Fruit fly (Drosophila melanogaster): ENCODE results near the gene Pmi.

Gene Pmi

dm6 chr3L:5807370-5808100, 27.7 kb downstream of the Pmi start:
- peak; percentile 3 for TF ChIP-seq CG3919 (GFP tag; optimal IDR thresholded peaks at IDR 0.05)
- no peak for TF ChIP-seq Eip93F (GFP tag; optimal IDR thresholded peaks at IDR 0.05)
- TF ChIP-seq CG6792 (GFP tag; optimal IDR thresholded peaks at IDR 0.05), result no peak
- no peak for TF ChIP-seq salr (GFP tag; optimal IDR thresholded peaks at IDR 0.05)
- peak; percentile 2 for TF ChIP-seq Eip78C (GFP tag)
- TF ChIP-seq CG9139 (GFP tag; optimal IDR thresholded peaks at IDR 0.05), result peak; percentile 9
- peak; percentile 63; the same call in 2 of the 3 replicates for TF ChIP-seq eg (GFP tag; IDR thresholded peaks at IDR 0.05)
- TF ChIP-seq Sox14 (GFP tag; optimal IDR thresholded peaks at IDR 0.05), result no peak
- peak; percentile 2 for TF ChIP-seq CG32006 (GFP tag; optimal IDR thresholded peaks at IDR 0.05)
- TF ChIP-seq CG8119 (GFP tag; IDR thresholded peaks at IDR 0.05), result peak; percentile 34; the same call in 1 of the 3 replicates
- TF ChIP-seq fkh (GFP tag; optimal IDR thresholded peaks at IDR 0.05), result peak; percentile 90
- peak; percentile 54 for TF ChIP-seq Hr38 (GFP tag; optimal IDR thresholded peaks at IDR 0.05)
- TF ChIP-seq Ets96B (tag; optimal IDR thresholded peaks at IDR 0.05), result no peak
- TF ChIP-seq CG7368 (GFP tag; optimal IDR thresholded peaks at IDR 0.05), result peak; percentile 50
- TF ChIP-seq CG16779 (tag; optimal IDR thresholded peaks at IDR 0.05), result peak; percentile 21
- TF ChIP-seq Smox (GFP tag; optimal IDR thresholded peaks at IDR 0.05), result no peak
- TF ChIP-seq spab (GFP tag; optimal IDR thresholded peaks at IDR 0.05), result peak; percentile 44
- TF ChIP-seq net (GFP tag; optimal IDR thresholded peaks at IDR 0.05), result peak; percentile 34
- peak; percentile 42; the same call in 1 of the 2 replicates for TF ChIP-seq CG15336 (GFP tag; IDR thresholded peaks at IDR 0.05)
- TF ChIP-seq Sox15 (GFP tag; optimal IDR thresholded peaks at IDR 0.05), result no peak
- peak; percentile 44 for TF ChIP-seq CG6808 (GFP tag; optimal IDR thresholded peaks at IDR 0.05)
- TF ChIP-seq Gug (GFP tag; IDR thresholded peaks at IDR 0.05), result peak; percentile 60
- TF ChIP-seq Hr39 (GFP tag; optimal IDR thresholded peaks at IDR 0.05), result no peak
- no peak for TF ChIP-seq Eip75B (GFP tag; optimal IDR thresholded peaks at IDR 0.05)
- peak; percentile 27 for TF ChIP-seq fd59A (GFP tag; optimal IDR thresholded peaks at IDR 0.05)
- peak; percentile 15 for TF ChIP-seq CG1621 (tag; optimal IDR thresholded peaks at IDR 0.05)
- peak in 1 of 2 experiments; percentile 45 for TF ChIP-seq ss (GFP tag; optimal IDR thresholded peaks at IDR 0.05)
- 0 out of 3 replicates have a peak, but pooled peaks have one; percentile 46 for TF ChIP-seq CG6163 (GFP tag; IDR thresholded peaks at IDR 0.05)
- TF ChIP-seq achi (GFP tag; optimal IDR thresholded peaks at IDR 0.05), result no peak
- TF ChIP-seq CG11762 (GFP tag; optimal IDR thresholded peaks at IDR 0.05; ENCODE audit: insufficient read depth), result no peak

DNA sequence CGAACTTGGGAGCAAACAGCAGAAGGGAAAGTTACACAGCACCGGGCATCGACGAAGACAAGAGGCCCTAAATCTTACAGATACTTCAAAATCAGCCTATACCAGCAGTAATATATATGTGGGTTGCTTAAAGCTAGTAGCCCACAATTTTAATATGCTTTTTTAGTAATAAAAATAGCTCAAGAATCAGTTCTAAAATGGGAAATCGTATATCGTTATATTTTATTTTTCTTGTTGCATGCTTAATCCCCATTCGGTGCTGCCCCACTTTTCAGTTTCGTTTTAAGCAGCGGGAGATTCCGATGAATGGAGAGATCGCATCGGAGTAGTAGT, 28.2 kb downstream of the Pmi start:
- TF ChIP-seq CG1621 (tag; optimal IDR thresholded peaks at IDR 0.05) (peak; percentile 70), CG10631 (GFP tag; optimal IDR thresholded peaks at IDR 0.05) (peak; percentile 83), CG6163 (GFP tag; IDR thresholded peaks at IDR 0.05) (peak; percentile 72), CG16779 (tag; optimal IDR thresholded peaks at IDR 0.05) (peak; percentile 56), vri (GFP tag; optimal IDR thresholded peaks at IDR 0.05) (no peak), Sox14 (GFP tag; optimal IDR thresholded peaks at IDR 0.05) (peak; percentile 74), ss (GFP tag; optimal IDR thresholded peaks at IDR 0.05) (peak; percentile 71 to 84), CG7368 (GFP tag; optimal IDR thresholded peaks at IDR 0.05) (peak; percentile 67), acj6 (GFP tag; optimal IDR thresholded peaks at IDR 0.05) (peak; percentile 87), Sox15 (GFP tag; optimal IDR thresholded peaks at IDR 0.05) (peak; percentile 83), CG11902 (GFP tag; optimal IDR thresholded peaks at IDR 0.05) (peak; percentile 66), CG11762 (GFP tag; optimal IDR thresholded peaks at IDR 0.05; ENCODE audit: insufficient read depth) (peak; percentile 80), CG6276 (GFP tag; optimal IDR thresholded peaks at IDR 0.05) (peak; percentile 71), Lpt (GFP tag; optimal IDR thresholded peaks at IDR 0.05) (peak; percentile 65), Hr38 (GFP tag; optimal IDR thresholded peaks at IDR 0.05) (no peak), CG3919 (GFP tag; optimal IDR thresholded peaks at IDR 0.05) (peak; percentile 83), CG11294 (GFP tag; IDR thresholded peaks at IDR 0.05) (peak; percentile 64; the same call in 1 of the 2 replicates), CG32006 (GFP tag; optimal IDR thresholded peaks at IDR 0.05) (peak; percentile 94), Blimp-1 (GFP tag; optimal IDR thresholded peaks at IDR 0.05) (peak; percentile 35), OdsH (GFP tag; optimal IDR thresholded peaks at IDR 0.05) (peak; percentile 86), CG34406 (GFP tag; optimal IDR thresholded peaks at IDR 0.05) (peak; percentile 73), CG10669 (GFP tag; optimal IDR thresholded peaks at IDR 0.05) (peak; percentile 85), Sox102F (GFP tag; optimal IDR thresholded peaks at IDR 0.05) (peak; percentile 49), cyc (GFP tag; optimal IDR thresholded peaks at IDR 0.05) (peak; percentile 67), fd59A (GFP tag; optimal IDR thresholded peaks at IDR 0.05) (peak; percentile 82), Smox (GFP tag; optimal IDR thresholded peaks at IDR 0.05) (no peak), achi (GFP tag; optimal IDR thresholded peaks at IDR 0.05) (peak; percentile 79), Eip78C (GFP tag) (peak; percentile 97), topi (GFP tag; optimal IDR thresholded peaks at IDR 0.05) (peak; percentile 74), lz (GFP tag; optimal IDR thresholded peaks at IDR 0.05) (peak; percentile 74), spab (GFP tag; optimal IDR thresholded peaks at IDR 0.05) (peak; percentile 80), dsx (GFP tag; optimal IDR thresholded peaks at IDR 0.05; ENCODE audit: poor library complexity, severe bottlenecking) (peak; percentile 75), fkh (GFP tag; optimal IDR thresholded peaks at IDR 0.05) (no peak), Gug (GFP tag; IDR thresholded peaks at IDR 0.05) (peak; percentile 57)

Measured in whole organism, prepupa.